Worm (Caenorhabditis elegans): ENCODE measurements around the gene rpn-2.

DNA sequence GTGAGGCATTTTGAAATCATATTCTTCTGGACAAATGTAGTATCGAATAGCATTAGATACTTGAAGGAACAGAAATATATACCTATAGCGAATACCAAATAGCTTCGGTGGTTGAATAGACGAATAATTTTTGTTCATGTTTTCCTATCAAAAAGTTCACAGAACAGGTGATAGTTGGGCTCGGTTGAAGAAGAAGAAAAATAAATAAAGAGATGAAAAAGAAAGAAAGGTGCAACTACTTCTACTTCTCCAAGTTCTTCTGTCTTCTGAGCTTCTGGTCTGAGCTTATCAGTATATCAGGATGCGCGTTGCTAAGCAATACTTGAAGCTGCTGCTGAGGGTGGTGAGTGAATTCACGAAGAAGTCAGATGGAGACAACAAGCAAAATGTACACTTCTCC lies 14.9 kb downstream of the rpn-2 start, which contains the start of gene C23G10.10:
- TF ChIP-seq zfp-2 (tag; optimal IDR thresholded peaks at IDR 0.05), result no peak
- TF ChIP-seq ceh-28 (tag; optimal IDR thresholded peaks at IDR 0.05), result no peak
- TF ChIP-seq ces-1 (GFP tag; optimal IDR thresholded peaks at IDR 0.05), result no peak

Measured in whole organism, L4 larva.